Fruit fly (Drosophila melanogaster): ENCODE results near the gene CG32944.

DNA sequence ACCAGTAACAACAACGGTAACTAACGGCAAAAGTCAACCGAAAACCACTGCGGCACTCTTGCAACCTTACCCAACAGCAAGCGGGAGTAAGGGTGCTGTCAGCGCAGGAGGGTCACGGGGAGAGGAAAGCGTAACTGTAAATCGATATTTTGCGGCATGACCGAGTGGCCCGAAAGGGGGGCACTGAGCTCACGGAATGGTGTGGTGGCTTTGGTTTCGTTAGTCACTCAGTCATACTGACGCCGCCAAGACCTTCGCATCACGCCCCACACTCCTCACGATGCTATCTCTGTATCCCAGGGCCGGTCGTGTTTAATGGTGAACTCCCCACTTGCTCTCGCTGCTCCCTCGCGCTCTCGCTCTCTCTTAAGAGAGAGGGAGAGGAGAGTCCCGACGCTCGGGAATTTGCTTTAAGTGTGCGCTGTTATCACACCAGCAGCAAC lies 58.7 kb downstream of the CG32944 start:
- TF ChIP-seq CG34367 (tag; optimal IDR thresholded peaks at IDR 0.05) (no peak), gl (tag; optimal IDR thresholded peaks at IDR 0.05) (no peak), CG17806 (tag; optimal IDR thresholded peaks at IDR 0.05) (no peak), Pif1A (GFP tag; optimal IDR thresholded peaks at IDR 0.05) (no peak), EcR (GFP tag; optimal IDR thresholded peaks at IDR 0.05) (peak; percentile 54), fd96Ca (GFP tag; IDR thresholded peaks at IDR 0.05) (peak; percentile 17; the same call in 1 of the 3 replicates), CG32121 (GFP tag; IDR thresholded peaks at IDR 0.05) (no peak; the same call in 1 of the 2 replicates), CG9948 (tag; optimal IDR thresholded peaks at IDR 0.05) (no peak), CG14655 (GFP tag; optimal IDR thresholded peaks at IDR 0.05) (peak; percentile 26), D1 (tag; optimal IDR thresholded peaks at IDR 0.05) (no peak), Snoo (tag; optimal IDR thresholded peaks at IDR 0.05) (no peak), CG8301 (tag; optimal IDR thresholded peaks at IDR 0.05) (no peak), CG12605 (GFP tag; IDR thresholded peaks at IDR 0.05) (0 out of 2 replicates have a peak, but pooled peaks have one; percentile 33), CG4496 (GFP tag; IDR thresholded peaks at IDR 0.05) (peak; percentile 75; the same call in 2 of the 3 replicates)
